Fruit fly (Drosophila melanogaster) whole organism, embryonic: ENCODE measurements around the gene pbl.

Experiments used
- Aef1 ChIP-seq: fragments of 200-800 bp; sonication (Bioruptor generic); IDR thresholded peaks from 3 replicates; pipeline ENCODE4 v1.3.6; 2022; ENCODE audit warnings: missing biosample characterization, missing genetic modification characterization
- Atf6 ChIP-seq: fragments of 200-800 bp; sonication (Bioruptor generic); IDR thresholded peaks from 2 replicates; pipeline ENCODE4 v1.3.6; 2022; ENCODE audit warnings: missing biosample characterization, missing genetic modification characterization
- CG10209 ChIP-seq: fragments of 200-800 bp; sonication (Bioruptor generic); optimal IDR thresholded peaks from 3 replicates; lab custom pipeline; 2017; ENCODE audit warnings: missing biosample characterization, mild to moderate bottlenecking, missing genetic modification characterization, missing genetic modification reagents
- CG10274 ChIP-seq: fragments of 200-800 bp; sonication (Bioruptor generic); optimal IDR thresholded peaks from 3 replicates; lab custom pipeline; 2017; ENCODE audit warnings: missing biosample characterization, mild to moderate bottlenecking, missing genetic modification characterization
- CG13123 ChIP-seq: fragments of 200-800 bp; sonication (Bioruptor generic); optimal IDR thresholded peaks from 2 replicates; lab custom pipeline; 2016; ENCODE audit warnings: missing biosample characterization, missing genetic modification characterization
- CG13894 ChIP-seq: fragments of 200-800 bp; sonication (Bioruptor generic); optimal IDR thresholded peaks from 3 replicates; lab custom pipeline; 2018; ENCODE audit warnings: missing biosample characterization, mild to moderate bottlenecking, missing genetic modification characterization, moderate library complexity
- CG14050 ChIP-seq: fragments of 200-800 bp; sonication (Bioruptor generic); IDR thresholded peaks from 3 replicates; pipeline ENCODE4 v1.3.6; 2022; ENCODE audit warnings: missing biosample characterization, missing genetic modification characterization
- CG30020 ChIP-seq: fragments of 200-800 bp; optimal IDR thresholded peaks from 2 replicates; lab custom pipeline; 2019; ENCODE audit warnings: missing biosample characterization, mild to moderate bottlenecking, missing genetic modification characterization, moderate library complexity
- CG32772 ChIP-seq: fragments of 200-800 bp; sonication (Bioruptor generic); IDR thresholded peaks from 2 replicates; pipeline ENCODE4 v1.3.6; 2022; ENCODE audit warnings: missing biosample characterization, missing genetic modification characterization
- CG4424 ChIP-seq: fragments of 200-800 bp; sonication (Bioruptor generic); optimal IDR thresholded peaks from 3 replicates; lab custom pipeline; 2016; ENCODE audit warnings: missing biosample characterization, missing genetic modification characterization
- CG6683 ChIP-seq: fragments of 200-800 bp; sonication (Bioruptor generic); optimal IDR thresholded peaks from 2 replicates; lab custom pipeline; 2017; ENCODE audit warnings: missing biosample characterization, mild to moderate bottlenecking, missing genetic modification characterization, missing genetic modification reagents
- CG7372 ChIP-seq: fragments of 200-800 bp; sonication (Bioruptor generic); IDR thresholded peaks from 2 replicates; pipeline ENCODE4 v1.3.6; 2022; ENCODE audit warnings: missing biosample characterization, missing genetic modification characterization
- CG7556 ChIP-seq: fragments of 200-800 bp; sonication (Bioruptor generic); optimal IDR thresholded peaks from 2 replicates; lab custom pipeline; 2017; ENCODE audit warnings: missing biosample characterization, mild to moderate bottlenecking, missing genetic modification characterization
- CG8944 ChIP-seq: fragments of 200-800 bp; sonication (Bioruptor generic); optimal IDR thresholded peaks from 3 replicates; lab custom pipeline; 2016; ENCODE audit warnings: missing biosample characterization, missing genetic modification characterization
- CG9727 ChIP-seq: fragments of 200-800 bp; sonication (Bioruptor generic); optimal IDR thresholded peaks from 3 replicates; lab custom pipeline; 2017; ENCODE audit warnings: missing biosample characterization, mild to moderate bottlenecking, missing genetic modification characterization
- CTCF ChIP-seq: fragments of 200-800 bp; sonication (Bioruptor generic); optimal IDR thresholded peaks from 2 replicates; lab custom pipeline; 2017; ENCODE audit warnings: missing biosample characterization, mild to moderate bottlenecking, missing genetic modification characterization, moderate library complexity
- Camta ChIP-seq: fragments of 200-800 bp; sonication (Bioruptor generic); optimal IDR thresholded peaks from 2 replicates; lab custom pipeline; 2016; ENCODE audit warnings: missing biosample characterization, missing genetic modification characterization
- D19A ChIP-seq: fragments of 200-800 bp; optimal IDR thresholded peaks from 3 replicates; lab custom pipeline; 2019; ENCODE audit warnings: missing biosample characterization, mild to moderate bottlenecking, missing genetic modification characterization, moderate library complexity
- D19B ChIP-seq: fragments of 200-800 bp; sonication (Bioruptor generic); optimal IDR thresholded peaks from 2 replicates; lab custom pipeline; 2017; ENCODE audit warnings: missing biosample characterization, mild to moderate bottlenecking, missing genetic modification characterization
- Dbx ChIP-seq: fragments of 200-800 bp; sonication (Bioruptor generic); IDR thresholded peaks from 3 replicates; pipeline ENCODE4 v1.3.6; 2022; ENCODE audit warnings: missing biosample characterization, missing genetic modification characterization
- Fer1 ChIP-seq: fragments of 200-800 bp; sonication (Bioruptor generic); optimal IDR thresholded peaks from 2 replicates; lab custom pipeline; 2017; ENCODE audit warnings: missing biosample characterization, mild to moderate bottlenecking, missing genetic modification characterization
- H15 ChIP-seq: fragments of 200-800 bp; sonication (Bioruptor generic); IDR thresholded peaks from 3 replicates; pipeline ENCODE4 v1.3.6; 2022; ENCODE audit warnings: missing biosample characterization, missing genetic modification characterization
- HLH3B ChIP-seq: fragments of 200-800 bp; sonication (Bioruptor generic); IDR thresholded peaks from 2 replicates; pipeline ENCODE4 v1.3.6; 2022; ENCODE audit warnings: missing biosample characterization, missing genetic modification characterization
- Jarid2 ChIP-seq: fragments of 200-800 bp; sonication (Bioruptor generic); optimal IDR thresholded peaks from 3 replicates; lab custom pipeline; 2017; ENCODE audit warnings: mild to moderate bottlenecking, missing biosample characterization, missing genetic modification reagents, missing genetic modification characterization
- Max ChIP-seq: fragments of 200-800 bp; sonication (Bioruptor generic); optimal IDR thresholded peaks from 2 replicates; lab custom pipeline; 2016; ENCODE audit warnings: missing biosample characterization, mild to moderate bottlenecking, missing genetic modification characterization
- Nf-YC ChIP-seq: fragments of 200-800 bp; optimal IDR thresholded peaks from 3 replicates; lab custom pipeline; 2019; ENCODE audit warnings: missing biosample characterization, mild to moderate bottlenecking, missing genetic modification characterization, moderate library complexity
- Opbp ChIP-seq: fragments of 200-800 bp; sonication (Bioruptor generic); IDR thresholded peaks from 3 replicates; pipeline ENCODE4 v1.3.6; 2022; ENCODE audit warnings: missing biosample characterization, missing genetic modification characterization; ENCODE audit not compliant: partially characterized antibody
- Xbp1 ChIP-seq: fragments of 200-800 bp; sonication (Bioruptor generic); optimal IDR thresholded peaks from 3 replicates; lab custom pipeline; 2016; ENCODE audit warnings: missing biosample characterization, mild to moderate bottlenecking, missing genetic modification characterization
- ase ChIP-seq: fragments of 200-800 bp; sonication (Bioruptor generic); IDR thresholded peaks from 3 replicates; pipeline ENCODE4 v1.3.6; 2022; ENCODE audit warnings: missing biosample characterization, missing genetic modification characterization
- bbx ChIP-seq: fragments of 200-800 bp; sonication (Bioruptor generic); IDR thresholded peaks from 2 replicates; pipeline ENCODE4 v1.3.6; 2022; ENCODE audit warnings: missing biosample characterization, missing genetic modification characterization; ENCODE audit not compliant: partially characterized antibody
- caup ChIP-seq: fragments of 200-800 bp; sonication (Bioruptor generic); optimal IDR thresholded peaks from 3 replicates; lab custom pipeline; 2017; ENCODE audit warnings: missing biosample characterization, mild to moderate bottlenecking, missing genetic modification characterization, moderate library complexity; ENCODE audit not compliant: severe bottlenecking
- cwo ChIP-seq: fragments of 200-800 bp; sonication (Bioruptor generic); optimal IDR thresholded peaks from 3 replicates; lab custom pipeline; 2017; ENCODE audit warnings: missing biosample characterization, missing genetic modification characterization, mild to moderate bottlenecking, moderate library complexity, missing genetic modification reagents
- danr ChIP-seq: fragments of 200-800 bp; sonication (Bioruptor generic); IDR thresholded peaks from 2 replicates; pipeline ENCODE4 v1.3.6; 2022; ENCODE audit warnings: missing biosample characterization, missing genetic modification characterization
- dm ChIP-seq: fragments of 200-800 bp; sonication (Bioruptor generic); optimal IDR thresholded peaks from 3 replicates; lab custom pipeline; 2016; ENCODE audit warnings: missing biosample characterization, missing genetic modification characterization
- esg ChIP-seq: fragments of 200-800 bp; sonication (Bioruptor generic); conservative IDR thresholded peaks from 2 replicates; pipeline ENCODE4 v1.3.6; 2022; ENCODE audit warnings: missing biosample characterization, missing genetic modification characterization
- ewg ChIP-seq: fragments of 200-800 bp; sonication (Bioruptor generic); optimal IDR thresholded peaks from 3 replicates; lab custom pipeline; 2017; ENCODE audit warnings: mild to moderate bottlenecking, missing biosample characterization, missing genetic modification reagents, missing genetic modification characterization
- gsb ChIP-seq: fragments of 200-800 bp; sonication (Bioruptor generic); IDR thresholded peaks from 2 replicates; pipeline ENCODE4 v1.3.6; 2022; ENCODE audit warnings: missing biosample characterization, missing genetic modification characterization
- hkb ChIP-seq, 2 experiments: fragments of 200-800 bp in 1 of 2; fragments of >200 bp in 1 of 2; sonication (Bioruptor generic) in 1 of 2; IDR thresholded peaks in 1 of 2; optimal IDR thresholded peaks in 1 of 2; 2 replicates each; pipeline versions ENCODE4 v1.3.6 to Lab custom; 2017 to 2022; ENCODE audit warnings: missing biosample characterization in 1 of 2, missing genetic modification characterization in 1 of 2
- lola ChIP-seq, 3 experiments: fragments of >200 bp in 2 of 3; fragments of 200-800 bp in 1 of 3; sonication (Bioruptor generic) in 1 of 3; optimal IDR thresholded peaks; 2 replicates each; lab custom pipeline; 2017 to 2019; ENCODE audit warnings: missing biosample characterization in 3 of 3, missing genetic modification characterization in 3 of 3, mild to moderate bottlenecking in 1 of 3, moderate library complexity in 1 of 3
- mirr ChIP-seq: fragments of 200-800 bp; sonication (Bioruptor generic); optimal IDR thresholded peaks from 3 replicates; lab custom pipeline; 2018; ENCODE audit warnings: missing biosample characterization, mild to moderate bottlenecking, missing genetic modification characterization
- mld ChIP-seq: fragments of 200-800 bp; sonication (Bioruptor generic); IDR thresholded peaks from 3 replicates; pipeline ENCODE4 v1.3.6; 2022; ENCODE audit warnings: missing biosample characterization, missing genetic modification characterization; ENCODE audit not compliant: partially characterized antibody
- nerfin-2 ChIP-seq: fragments of 200-800 bp; sonication (Bioruptor generic); IDR thresholded peaks from 2 replicates; pipeline ENCODE4 v1.3.6; 2022; ENCODE audit warnings: missing biosample characterization, missing genetic modification characterization; ENCODE audit not compliant: partially characterized antibody
- pfk ChIP-seq: fragments of 200-800 bp; sonication (Bioruptor generic); optimal IDR thresholded peaks from 2 replicates; lab custom pipeline; 2018; ENCODE audit warnings: missing biosample characterization, mild to moderate bottlenecking, missing genetic modification characterization, moderate library complexity
- pzg ChIP-seq: fragments of 200-800 bp; sonication (Bioruptor generic); optimal IDR thresholded peaks from 3 replicates; lab custom pipeline; 2018; ENCODE audit warnings: missing biosample characterization, mild to moderate bottlenecking, missing genetic modification characterization, moderate library complexity
- salm ChIP-seq: fragments of 200-800 bp; sonication (Bioruptor generic); optimal IDR thresholded peaks from 2 replicates; lab custom pipeline; 2018; ENCODE audit warnings: missing biosample characterization, mild to moderate bottlenecking, missing genetic modification characterization
- sr ChIP-seq: fragments of 200-800 bp; sonication (Bioruptor generic); IDR thresholded peaks from 3 replicates; pipeline ENCODE4 v1.3.6; 2022; ENCODE audit warnings: missing biosample characterization, missing genetic modification characterization
- tgo ChIP-seq: fragments of 200-800 bp; sonication (Bioruptor generic); IDR thresholded peaks from 3 replicates; pipeline ENCODE4 v1.3.6; 2022; ENCODE audit warnings: missing biosample characterization, missing genetic modification characterization
- wor ChIP-seq: fragments of 200-800 bp; sonication (Bioruptor generic); IDR thresholded peaks from 2 replicates; pipeline ENCODE4 v1.3.6; 2022; ENCODE audit warnings: missing biosample characterization, missing genetic modification characterization

Gene pbl

DNA sequence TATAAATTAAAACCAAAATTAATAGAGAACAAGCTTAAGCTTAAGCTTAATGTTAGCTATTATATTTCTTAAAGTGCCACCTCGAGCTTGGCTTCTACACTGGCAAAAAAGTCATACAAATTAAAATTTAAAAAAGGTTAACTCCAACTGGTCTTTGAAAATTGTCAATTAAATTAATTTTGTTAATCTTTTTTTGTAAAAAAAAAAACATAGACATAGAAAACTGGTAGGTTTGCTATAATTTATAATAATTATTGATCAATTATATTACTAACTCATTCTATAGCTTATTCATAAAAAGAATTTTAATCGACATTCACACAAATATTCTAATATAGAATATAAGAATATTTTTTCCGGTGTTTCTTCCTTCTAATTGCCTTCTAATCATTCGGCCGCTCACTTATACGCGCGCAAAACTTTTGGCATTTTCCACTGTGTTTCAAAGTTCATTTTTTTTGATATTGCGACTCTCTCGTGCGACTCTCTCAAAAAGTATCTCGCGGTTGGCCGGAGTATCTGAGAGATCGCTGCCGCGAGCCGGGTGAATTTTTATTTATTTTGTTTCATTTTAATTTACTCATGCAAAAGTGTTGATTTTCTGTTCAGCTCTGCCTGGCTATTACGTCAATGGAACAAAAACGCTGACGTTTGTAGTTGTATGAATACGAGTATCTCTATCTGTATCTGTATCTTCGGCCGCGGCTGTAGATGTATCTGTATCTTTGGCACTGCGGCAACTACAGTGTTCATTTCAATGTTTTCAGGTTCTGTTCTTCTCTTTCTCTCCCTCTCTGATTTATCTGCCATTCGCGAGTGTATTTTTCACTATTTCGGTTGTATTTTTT is 55.8 kb downstream of the pbl start (continued):
- TF ChIP-seq CG6683, result peak; percentile 80
- peak; percentile 83 for TF ChIP-seq esg (GFP tag; lab: Robert Waterston, UW)
- TF ChIP-seq Dbx (GFP tag; lab: Robert Waterston, UW), result peak; percentile 86
- peak; percentile 77 for TF ChIP-seq CG7372 (GFP tag; lab: Robert Waterston, UW)
- no peak for TF ChIP-seq Camta (GFP tag; lab: Kevin White, UChicago)
- TF ChIP-seq Atf6 (GFP tag; lab: Robert Waterston, UW), result peak; percentile 76
- peak; percentile 88 for TF ChIP-seq CG7556 (GFP tag; lab: Kevin White, UChicago)
- peak; percentile 21 for TF ChIP-seq CG13123
- peak; percentile 87 for TF ChIP-seq CG4424
- TF ChIP-seq salm (tag; lab: Kevin White, UChicago), result peak; percentile 40
- no peak for TF ChIP-seq pzg (GFP tag; lab: Kevin White, UChicago)
- no peak for TF ChIP-seq dm (GFP tag; lab: Kevin White, UChicago)
- TF ChIP-seq CTCF (GFP tag; lab: Kevin White, UChicago), result no peak
- TF ChIP-seq D19A, result peak; percentile 38
- TF ChIP-seq H15 (GFP tag; lab: Robert Waterston, UW), result peak; percentile 52; the same call in 1 of the 3 replicates
- TF ChIP-seq HLH3B, result peak; percentile 57; the same call in 1 of the 2 replicates
- peak; percentile 77 for TF ChIP-seq caup (GFP tag; lab: Kevin White, UChicago)
- TF ChIP-seq danr (GFP tag; lab: Robert Waterston, UW), result 0 out of 2 replicates have a peak, but pooled peaks have one; percentile 35
- TF ChIP-seq CG30020 (tag; lab: Kevin White, UChicago), result no peak
- TF ChIP-seq D19B (GFP tag; lab: Kevin White, UChicago), result peak; percentile 76
- peak; percentile 56 for TF ChIP-seq CG13894 (tag; lab: Kevin White, UChicago)
- TF ChIP-seq nerfin-2 (GFP tag; lab: Robert Waterston, UW), result no peak
- no peak for TF ChIP-seq hkb (optimal IDR thresholded peaks at IDR 0.05; lab: Kevin White, UChicago)
- peak; percentile 44 for TF ChIP-seq hkb (GFP tag; IDR thresholded peaks at IDR 0.05; lab: Robert Waterston, UW)
- peak; percentile 37 for TF ChIP-seq CG10274 (GFP tag; lab: Kevin White, UChicago)
- TF ChIP-seq mirr, result peak; percentile 94
- peak; percentile 62 for TF ChIP-seq Aef1 (GFP tag; lab: Robert Waterston, UW)
- no peak for TF ChIP-seq Opbp (GFP tag; lab: Robert Waterston, UW)
- TF ChIP-seq CG32772, result peak; percentile 71
- TF ChIP-seq gsb (GFP tag; lab: Robert Waterston, UW), result peak; percentile 55
- TF ChIP-seq tgo, result peak; percentile 89
- TF ChIP-seq bbx (GFP tag; lab: Robert Waterston, UW), result no peak
- TF ChIP-seq Fer1 (GFP tag; lab: Kevin White, UChicago), result peak; percentile 80
- TF ChIP-seq lola (GFP tag; optimal IDR thresholded peaks at IDR 0.05; lab: Kevin White, UChicago), result peak in 1 of 3 experiments; percentile 67
- TF ChIP-seq CG9727, result peak; percentile 83
- TF ChIP-seq Max (GFP tag; lab: Kevin White, UChicago), result peak; percentile 81
- TF ChIP-seq Xbp1 (GFP tag; lab: Kevin White, UChicago), result peak; percentile 84
- peak; percentile 87 for TF ChIP-seq CG10209
- TF ChIP-seq sr (GFP tag; lab: Robert Waterston, UW), result no peak
- TF ChIP-seq pfk (GFP tag; lab: Kevin White, UChicago), result no peak
- TF ChIP-seq Nf-YC (tag; lab: Kevin White, UChicago), result peak; percentile 12
- peak; percentile 7 for TF ChIP-seq Jarid2 (GFP tag; lab: Kevin White, UChicago)
- TF ChIP-seq mld (GFP tag; lab: Robert Waterston, UW), result no peak
- TF ChIP-seq cwo (GFP tag; lab: Kevin White, UChicago), result peak; percentile 30
- no peak for TF ChIP-seq CG8944
- peak; percentile 56 for TF ChIP-seq ewg (GFP tag; lab: Kevin White, UChicago)
- TF ChIP-seq wor (GFP tag; lab: Robert Waterston, UW), result peak; percentile 60
- 0 out of 3 replicates have a peak, but pooled peaks have one; percentile 54 for TF ChIP-seq ase (GFP tag; lab: Robert Waterston, UW)
- peak; percentile 54; the same call in 2 of the 3 replicates for TF ChIP-seq CG14050 (GFP tag; lab: Robert Waterston, UW)
